Worm (Caenorhabditis elegans) whole organism, late embryonic: ENCODE measurements around the gene C02B8.7.
A peak's percentile ranks its signal among the peaks of the same experiment; 100 is the strongest.

Source experiments
- C08G9.2 ChIP-seq: sonication (generic microtip); optimal IDR thresholded peaks from 2 replicates; lab custom pipeline; 2016; ENCODE audit warnings: mild to moderate bottlenecking, missing genetic modification characterization, moderate library complexity, missing compliant biosample characterization
- C38D4.7 ChIP-seq: fragments of 200-800 bp; sonication (Bioruptor generic); optimal IDR thresholded peaks from 2 replicates; lab custom pipeline; 2018; ENCODE audit warnings: mild to moderate bottlenecking, missing genetic modification characterization, moderate library complexity, missing compliant biosample characterization
- ahr-1 ChIP-seq: sonication (generic microtip); optimal IDR thresholded peaks from 2 replicates; lab custom pipeline; 2016; ENCODE audit warnings: missing genetic modification characterization, missing compliant biosample characterization
- ceh-22 ChIP-seq: sonication (generic microtip); optimal IDR thresholded peaks from 2 replicates; lab custom pipeline; 2017; ENCODE audit warnings: missing biosample characterization, missing genetic modification characterization
- ceh-24 ChIP-seq: sonication (generic microtip); optimal IDR thresholded peaks from 2 replicates; lab custom pipeline; 2016; ENCODE audit warnings: mild to moderate bottlenecking, missing genetic modification characterization, missing compliant biosample characterization
- ceh-30 ChIP-seq: fragments of 150-350 bp; optimal IDR thresholded peaks from 2 replicates; lab custom pipeline; 2014; ENCODE audit warnings: missing biosample characterization, missing genetic modification characterization
- ceh-31 ChIP-seq: sonication (generic microtip); optimal IDR thresholded peaks from 2 replicates; lab custom pipeline; 2016; ENCODE audit warnings: missing genetic modification characterization, missing compliant biosample characterization
- ceh-9 ChIP-seq: sonication (generic microtip); optimal IDR thresholded peaks from 2 replicates; lab custom pipeline; 2016; ENCODE audit warnings: mild to moderate bottlenecking, missing genetic modification characterization, inconsistent platforms, missing compliant biosample characterization
- dmd-4 ChIP-seq: sonication (generic microtip); optimal IDR thresholded peaks from 2 replicates; lab custom pipeline; 2016; ENCODE audit warnings: borderline replicate concordance, missing genetic modification characterization, missing compliant biosample characterization
- elt-4 ChIP-seq: sonication (generic microtip); optimal IDR thresholded peaks from 2 replicates; lab custom pipeline; 2016; ENCODE audit warnings: missing genetic modification characterization, missing compliant biosample characterization
- eyg-1 ChIP-seq: sonication (generic microtip); optimal IDR thresholded peaks from 2 replicates; lab custom pipeline; 2016; ENCODE audit warnings: missing genotype, missing genetic modification characterization, missing compliant biosample characterization
- fkh-10 ChIP-seq: fragments of 150-350 bp; optimal IDR thresholded peaks from 2 replicates; lab custom pipeline; 2014; ENCODE audit warnings: missing biosample characterization, missing genetic modification reagents, missing genetic modification characterization
- gmeb-2 ChIP-seq: sonication (generic microtip); optimal IDR thresholded peaks from 2 replicates; lab custom pipeline; 2016; ENCODE audit warnings: missing genetic modification characterization, inconsistent platforms, missing compliant biosample characterization
- hlh-13 ChIP-seq: fragments of 200-800 bp; sonication (Bioruptor generic); optimal IDR thresholded peaks from 2 replicates; lab custom pipeline; 2018; ENCODE audit warnings: mild to moderate bottlenecking, missing genetic modification characterization, missing compliant biosample characterization
- hlh-15 ChIP-seq: sonication (generic microtip); optimal IDR thresholded peaks from 2 replicates; lab custom pipeline; 2016; ENCODE audit warnings: missing genetic modification characterization, missing compliant biosample characterization
- hlh-6 ChIP-seq: sonication (generic microtip); optimal IDR thresholded peaks from 2 replicates; lab custom pipeline; 2016; ENCODE audit warnings: missing genotype, missing genetic modification characterization, missing compliant biosample characterization
- hlh-8 ChIP-seq: sonication (generic microtip); optimal IDR thresholded peaks from 2 replicates; lab custom pipeline; 2016; ENCODE audit warnings: missing genotype, missing genetic modification characterization, missing compliant biosample characterization
- lim-6 ChIP-seq: sonication (generic microtip); optimal IDR thresholded peaks from 2 replicates; lab custom pipeline; 2016; ENCODE audit warnings: missing genetic modification characterization, missing compliant biosample characterization
- lin-11 ChIP-seq: fragments of 200-800 bp; sonication (Bioruptor generic); optimal IDR thresholded peaks from 2 replicates; lab custom pipeline; 2018; ENCODE audit warnings: mild to moderate bottlenecking, missing genetic modification characterization, missing compliant biosample characterization
- madf-2 ChIP-seq: sonication (generic microtip); optimal IDR thresholded peaks from 2 replicates; lab custom pipeline; 2017; ENCODE audit warnings: missing genetic modification characterization, missing compliant biosample characterization
- mec-3 ChIP-seq: sonication (generic microtip); optimal IDR thresholded peaks from 2 replicates; lab custom pipeline; 2016; ENCODE audit warnings: borderline replicate concordance, missing genetic modification characterization, missing compliant biosample characterization
- nfya-1 ChIP-seq: sonication (generic microtip); optimal IDR thresholded peaks from 2 replicates; lab custom pipeline; 2017; ENCODE audit warnings: missing genetic modification characterization, mild to moderate bottlenecking, missing compliant biosample characterization, antibody characterized with exemption, moderate library complexity
- npax-4 ChIP-seq: sonication (generic microtip); optimal IDR thresholded peaks from 2 replicates; lab custom pipeline; 2016; ENCODE audit warnings: missing genetic modification characterization, missing compliant biosample characterization
- pat-9 ChIP-seq: fragments of 200-800 bp; sonication (Bioruptor generic); optimal IDR thresholded peaks from 2 replicates; lab custom pipeline; 2018; ENCODE audit warnings: mild to moderate bottlenecking, missing genetic modification characterization, moderate library complexity, missing compliant biosample characterization
- pha-4 ChIP-seq: fragments of 150-350 bp; optimal IDR thresholded peaks from 2 replicates; lab custom pipeline; 2018; ENCODE audit warnings: missing biosample characterization, missing genetic modification reagents, missing genetic modification characterization
- pros-1 ChIP-seq: fragments of 150-350 bp; optimal IDR thresholded peaks from 2 replicates; lab custom pipeline; 2014; ENCODE audit warnings: missing biosample characterization, missing genetic modification reagents, missing genetic modification characterization
- rnt-1 ChIP-seq: sonication (generic microtip); optimal IDR thresholded peaks from 2 replicates; lab custom pipeline; 2016; ENCODE audit warnings: missing genetic modification characterization, missing compliant biosample characterization
- sdc-2 ChIP-seq: sonication (generic microtip); optimal IDR thresholded peaks from 2 replicates; lab custom pipeline; 2016; ENCODE audit warnings: missing genotype, missing genetic modification characterization, missing compliant biosample characterization
- sox-2 ChIP-seq: fragments of 200-800 bp; sonication (Bioruptor generic); IDR thresholded peaks from 2 replicates; pipeline ENCODE4 v1.3.6; 2022; ENCODE audit warnings: missing genetic modification reagents, missing genetic modification characterization, missing compliant biosample characterization
- syd-9 ChIP-seq: sonication (generic microtip); optimal IDR thresholded peaks from 2 replicates; lab custom pipeline; 2016; ENCODE audit warnings: mild to moderate bottlenecking, missing genetic modification characterization, moderate library complexity, missing compliant biosample characterization
- tbx-2 ChIP-seq: sonication (generic microtip); optimal IDR thresholded peaks from 2 replicates; lab custom pipeline; 2016; ENCODE audit warnings: missing genetic modification characterization, missing compliant biosample characterization
- tbx-7 ChIP-seq: sonication (generic microtip); optimal IDR thresholded peaks from 2 replicates; lab custom pipeline; 2016; ENCODE audit warnings: missing genotype, missing genetic modification characterization, missing compliant biosample characterization
- ttx-3 ChIP-seq: sonication (generic microtip); optimal IDR thresholded peaks from 2 replicates; lab custom pipeline; 2016; ENCODE audit warnings: missing genetic modification reagents, missing genetic modification characterization, missing compliant biosample characterization
- zip-5 ChIP-seq: sonication (generic microtip); optimal IDR thresholded peaks from 2 replicates; lab custom pipeline; 2016; ENCODE audit warnings: missing genetic modification characterization, missing compliant biosample characterization

The C02B8.7 gene

DNA sequence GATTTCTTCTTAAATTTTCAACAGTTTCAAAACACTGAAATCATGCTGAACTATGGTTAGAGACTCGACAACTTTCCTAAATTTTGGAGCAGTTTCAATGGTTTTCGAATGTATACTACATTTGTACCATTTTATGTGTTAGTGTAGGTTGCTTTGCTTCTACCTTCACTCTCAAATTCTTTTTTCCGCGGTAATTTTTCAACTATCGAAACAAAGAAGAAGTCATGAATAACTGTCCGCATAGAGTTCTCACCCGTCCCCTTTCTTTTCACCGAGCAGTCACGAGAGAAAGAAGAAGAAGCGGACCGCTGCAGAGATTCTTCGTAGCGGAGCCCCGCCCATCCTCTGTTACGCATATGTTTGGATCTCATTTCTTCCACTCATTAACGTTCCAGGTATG is 21.5 kb downstream of the C02B8.7 start, which contains the start of gene hlh-8:
Gene hlh-8 (plus strand): TSS at position 301 of the 400 bp plus-strand sequence.
- no peak for TF ChIP-seq sox-2 (GFP tag; lab: Robert Waterston, UW)
- no peak for TF ChIP-seq pha-4 (tag; lab: Kevin White, UChicago)
- no peak for TF ChIP-seq fkh-10 (GFP tag; lab: Kevin White, UChicago)
- peak; percentile 49 for TF ChIP-seq hlh-8
- TF ChIP-seq elt-4: no peak
- TF ChIP-seq C38D4.7 (GFP tag; lab: Kevin White, UChicago): no peak
- no peak for TF ChIP-seq pros-1 (tag; lab: Kevin White, UChicago)
- no peak for TF ChIP-seq C08G9.2 (tag; lab: Kevin White, UChicago)

DNA sequence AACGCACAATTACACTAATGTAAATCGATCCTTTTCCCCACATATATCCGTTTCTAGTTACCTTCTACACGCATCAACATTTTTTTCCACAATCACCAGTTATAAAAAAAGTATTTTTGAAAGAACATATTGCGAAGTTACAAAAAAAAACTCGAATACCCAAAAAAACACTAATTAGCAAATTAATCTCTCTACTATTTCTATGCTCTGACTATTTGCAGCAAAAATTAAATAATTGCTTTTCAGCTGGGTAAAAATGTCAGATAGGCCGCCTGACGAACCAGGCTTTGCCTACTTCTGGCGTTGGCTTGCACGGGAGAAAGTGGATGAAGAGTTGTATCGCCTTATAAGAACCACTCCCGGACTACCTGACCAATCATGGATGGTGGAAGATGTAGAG is 27.5 kb downstream of the C02B8.7 start, which contains the start of gene K07E3.1:
Gene K07E3.1 (plus strand): TSS at position 247 of the 400 bp plus-strand sequence.
- no peak for TF ChIP-seq eyg-1
- TF ChIP-seq rnt-1 (tag; lab: Kevin White, UChicago): no peak
- no peak for TF ChIP-seq dmd-4 (tag; lab: Kevin White, UChicago)
- no peak for TF ChIP-seq ceh-31 (tag; lab: Kevin White, UChicago)
- TF ChIP-seq hlh-15 (tag; lab: Kevin White, UChicago): no peak
- TF ChIP-seq hlh-8: no peak
- TF ChIP-seq elt-4: no peak
- TF ChIP-seq ceh-30 (tag; lab: Kevin White, UChicago): no peak
- TF ChIP-seq ceh-24 (tag; lab: Kevin White, UChicago): no peak
- no peak for TF ChIP-seq lin-11 (tag; lab: Kevin White, UChicago)

DNA sequence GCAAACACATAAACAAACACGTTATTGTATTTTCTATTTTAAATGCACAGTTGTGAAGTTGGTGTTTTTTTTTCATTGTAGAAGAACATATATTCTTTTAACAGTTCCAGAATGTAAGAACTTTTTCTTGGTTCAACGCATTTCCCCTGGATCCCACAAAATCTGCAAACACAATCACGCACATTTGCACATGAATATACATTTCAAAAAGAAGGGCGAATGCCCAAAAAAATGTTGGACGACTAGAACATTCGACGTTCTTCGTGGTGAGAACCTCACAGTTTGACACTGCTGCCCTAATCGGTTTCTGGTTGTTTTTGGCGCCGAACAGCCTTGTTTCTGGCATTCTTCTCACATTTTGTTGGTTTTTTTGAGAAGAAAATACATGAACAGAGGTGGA is 28.1 kb downstream of the C02B8.7 start:
- TF ChIP-seq nfya-1 (no peak), tbx-2 (peak; percentile 19), ceh-22 (tag; lab: Kevin White, UChicago) (no peak)
- TF ChIP-seq, all 69 proteins: peak for 1

DNA sequence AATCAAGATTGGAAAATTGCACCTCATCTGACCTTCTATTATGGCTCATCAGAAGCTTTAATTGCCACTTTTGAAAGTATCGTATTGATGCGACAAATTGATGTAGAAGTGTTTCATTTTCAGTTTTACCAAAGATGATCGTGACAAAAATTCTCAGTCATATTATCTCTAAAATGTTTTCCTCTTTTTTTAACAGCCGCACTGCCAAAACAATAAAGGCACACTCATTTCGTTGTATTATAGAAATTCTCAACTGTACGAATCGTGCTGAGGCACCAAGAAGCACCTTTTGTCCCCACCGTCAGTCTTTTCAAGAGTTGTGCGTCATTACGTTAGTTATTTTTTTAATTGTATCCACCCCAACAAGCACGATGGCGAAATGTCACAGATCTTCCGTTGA is 29.8 kb downstream of the C02B8.7 start, which contains the start of gene K07E3.9:
Gene K07E3.9 (plus strand): TSS at position 301 of the 400 bp plus-strand sequence.
- TF ChIP-seq hlh-6 (no peak), ttx-3 (tag; lab: Kevin White, UChicago) (no peak), ceh-24 (tag; lab: Kevin White, UChicago) (no peak), npax-4 (tag; lab: Kevin White, UChicago) (no peak), hlh-13 (GFP tag; lab: Kevin White, UChicago) (no peak), pat-9 (no peak), ahr-1 (tag; lab: Kevin White, UChicago) (no peak), ceh-9 (no peak), gmeb-2 (tag; lab: Kevin White, UChicago) (no peak), mec-3 (tag; lab: Kevin White, UChicago) (no peak), elt-4 (no peak), tbx-7 (no peak), zip-5 (no peak), madf-2 (no peak), syd-9 (tag; lab: Kevin White, UChicago) (no peak), lim-6 (no peak), fkh-10 (GFP tag; lab: Kevin White, UChicago) (no peak)

DNA sequence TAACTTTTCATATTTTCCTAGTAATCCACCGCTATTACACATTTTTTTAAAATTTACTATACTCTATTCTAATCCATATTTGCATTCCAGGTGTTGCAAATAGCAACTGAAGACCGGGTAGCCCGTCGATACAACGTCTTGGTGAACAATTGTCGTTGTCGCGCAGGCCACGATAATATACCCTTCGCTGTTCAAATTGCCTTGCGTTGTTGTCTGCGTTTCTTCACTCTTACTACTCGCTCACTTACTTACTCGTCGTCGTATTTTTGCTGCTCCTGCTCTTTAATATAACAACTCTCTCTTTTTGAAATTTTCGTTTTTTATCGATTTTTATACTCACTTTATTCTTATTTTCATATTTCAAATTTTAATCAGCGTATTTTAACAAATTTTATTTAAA is 33.8 kb downstream of the C02B8.7 start, which contains the start of gene K07E3.2:
Gene K07E3.2 (plus strand): TSS at position 400 of the 400 bp plus-strand sequence.
- TF ChIP-seq sdc-2 (tag; lab: Kevin White, UChicago) (peak; percentile 92), hlh-8 (no peak)
